Fruit fly (Drosophila melanogaster): ENCODE measurements around the gene CG10492.

- TF ChIP-seq dmrt93B (GFP tag; optimal IDR thresholded peaks at IDR 0.05), result no peak
- no peak for TF ChIP-seq lola (GFP tag; optimal IDR thresholded peaks at IDR 0.05)
- no peak for TF ChIP-seq usp (GFP tag; optimal IDR thresholded peaks at IDR 0.05)
- TF ChIP-seq psq (GFP tag; optimal IDR thresholded peaks at IDR 0.05), result no peak
- TF ChIP-seq OdsH (GFP tag; optimal IDR thresholded peaks at IDR 0.05), result no peak
Observed at dm6 chr2L:19037011-19037410, 16.9 kb upstream of the CG10492 start.

Data from whole organism, wandering third instar larva.